Fruit fly (Drosophila melanogaster): Measurements from ENCODE around the gene CG2004.

CG2004 gene

dm6 chrX:8730306-8730705 is 15.6 kb upstream of the CG2004 start (continued):
- TF ChIP-seq Hsf (GFP tag; optimal IDR thresholded peaks at IDR 0.05), result no peak
- TF ChIP-seq tx (GFP tag; optimal IDR thresholded peaks at IDR 0.05), result no peak
- TF ChIP-seq CG34224 (GFP tag; IDR thresholded peaks at IDR 0.05; ENCODE audit: partially characterized antibody), result no peak
- TF ChIP-seq CG17385 (GFP tag; optimal IDR thresholded peaks at IDR 0.05), result no peak
- TF ChIP-seq zf30C (GFP tag; optimal IDR thresholded peaks at IDR 0.05), result peak; percentile 1
- 0 out of 2 replicates have a peak, but pooled peaks have one; percentile 19 for TF ChIP-seq slbo (GFP tag; IDR thresholded peaks at IDR 0.05)
- no peak for TF ChIP-seq CG2875 (GFP tag; optimal IDR thresholded peaks at IDR 0.05)
- TF ChIP-seq CG4404 (GFP tag; IDR thresholded peaks at IDR 0.05), result peak; percentile 25; the same call in 1 of the 2 replicates
- no peak for TF ChIP-seq dimm (GFP tag; IDR thresholded peaks at IDR 0.05)
- no peak for TF ChIP-seq kni (GFP tag; optimal IDR thresholded peaks at IDR 0.05)
- TF ChIP-seq ewg (GFP tag; optimal IDR thresholded peaks at IDR 0.05), result no peak
- peak; percentile 40 for TF ChIP-seq Med (GFP tag)
- TF ChIP-seq Sox102F (GFP tag; optimal IDR thresholded peaks at IDR 0.05), result no peak
- TF ChIP-seq CG15073 (GFP tag; optimal IDR thresholded peaks at IDR 0.05), result no peak
- no peak for TF ChIP-seq CG3407 (GFP tag; optimal IDR thresholded peaks at IDR 0.05)
- TF ChIP-seq Doc3 (GFP tag; IDR thresholded peaks at IDR 0.05; ENCODE audit: partially characterized antibody), result no peak
- no peak for TF ChIP-seq Neu2 (GFP tag; optimal IDR thresholded peaks at IDR 0.05; ENCODE audit: borderline replicate concordance)
- no peak for TF ChIP-seq CG10462 (GFP tag; optimal IDR thresholded peaks at IDR 0.05)
- no peak for TF ChIP-seq inv (GFP tag; IDR thresholded peaks at IDR 0.05; ENCODE audit: partially characterized antibody)
- TF ChIP-seq NfI (GFP tag; optimal IDR thresholded peaks at IDR 0.05), result no peak
- no peak for TF ChIP-seq nerfin-2 (GFP tag; IDR thresholded peaks at IDR 0.05; ENCODE audit: partially characterized antibody)
- no peak for TF ChIP-seq Hr51 (GFP tag; optimal IDR thresholded peaks at IDR 0.05)
- no peak for TF ChIP-seq cg (GFP tag; optimal IDR thresholded peaks at IDR 0.05)
- no peak for TF ChIP-seq CG2116 (GFP tag; optimal IDR thresholded peaks at IDR 0.05)
- no peak for TF ChIP-seq nmo (GFP tag; optimal IDR thresholded peaks at IDR 0.05)
- no peak for TF ChIP-seq otp (GFP tag; IDR thresholded peaks at IDR 0.05)
- no peak for TF ChIP-seq Ravus (GFP tag; IDR thresholded peaks at IDR 0.05)
- TF ChIP-seq CG8290 (GFP tag; optimal IDR thresholded peaks at IDR 0.05), result no peak
- peak in 1 of 2 experiments; percentile 10 for TF ChIP-seq CG8290 (tag; optimal IDR thresholded peaks at IDR 0.05)
- TF ChIP-seq Sin3A (optimal IDR thresholded peaks at IDR 0.05), result no peak
- TF ChIP-seq CG18764 (GFP tag; optimal IDR thresholded peaks at IDR 0.05), result no peak
- no peak for TF ChIP-seq NFAT (GFP tag; IDR thresholded peaks at IDR 0.05)
- TF ChIP-seq repo (GFP tag; optimal IDR thresholded peaks at IDR 0.05), result no peak
- TF ChIP-seq CG7357 (GFP tag; IDR thresholded peaks at IDR 0.05), result no peak
- no peak for TF ChIP-seq exex (tag; optimal IDR thresholded peaks at IDR 0.05)
- no peak for TF ChIP-seq Dip3 (GFP tag; optimal IDR thresholded peaks at IDR 0.05)
- TF ChIP-seq Myb (GFP tag; optimal IDR thresholded peaks at IDR 0.05), result no peak
- no peak for TF ChIP-seq zfh2 (GFP tag; optimal IDR thresholded peaks at IDR 0.05)
- TF ChIP-seq ro (GFP tag; IDR thresholded peaks at IDR 0.05), result no peak
- TF ChIP-seq dmrt99B (tag; optimal IDR thresholded peaks at IDR 0.05), result peak; percentile 42
- TF ChIP-seq CG14965 (GFP tag; optimal IDR thresholded peaks at IDR 0.05; ENCODE audit: borderline replicate concordance), result no peak
- TF ChIP-seq D19B (GFP tag; optimal IDR thresholded peaks at IDR 0.05), result no peak
- TF ChIP-seq CG14710 (tag; optimal IDR thresholded peaks at IDR 0.05), result no peak
- TF ChIP-seq CG2678 (tag; optimal IDR thresholded peaks at IDR 0.05), result peak; percentile 52
- TF ChIP-seq TFAM (GFP tag; optimal IDR thresholded peaks at IDR 0.05), result no peak
- no peak for TF ChIP-seq maf-S (GFP tag; optimal IDR thresholded peaks at IDR 0.05)
- peak; percentile 19 for TF ChIP-seq lbe (GFP tag; optimal IDR thresholded peaks at IDR 0.05)
- no peak for TF ChIP-seq tll (GFP tag; optimal IDR thresholded peaks at IDR 0.05)
- TF ChIP-seq CG9727 (GFP tag; optimal IDR thresholded peaks at IDR 0.05), result peak; percentile 3
- no peak for TF ChIP-seq hth (optimal IDR thresholded peaks at IDR 0.05)
- peak; percentile 21 for TF ChIP-seq CG2120 (GFP tag; optimal IDR thresholded peaks at IDR 0.05)
- no peak for TF ChIP-seq CG30020 (tag; optimal IDR thresholded peaks at IDR 0.05)

Measured in whole organism, embryonic.